Worm (Caenorhabditis elegans): Measurements from ENCODE around the gene spp-29.

spp-29 gene

DNA sequence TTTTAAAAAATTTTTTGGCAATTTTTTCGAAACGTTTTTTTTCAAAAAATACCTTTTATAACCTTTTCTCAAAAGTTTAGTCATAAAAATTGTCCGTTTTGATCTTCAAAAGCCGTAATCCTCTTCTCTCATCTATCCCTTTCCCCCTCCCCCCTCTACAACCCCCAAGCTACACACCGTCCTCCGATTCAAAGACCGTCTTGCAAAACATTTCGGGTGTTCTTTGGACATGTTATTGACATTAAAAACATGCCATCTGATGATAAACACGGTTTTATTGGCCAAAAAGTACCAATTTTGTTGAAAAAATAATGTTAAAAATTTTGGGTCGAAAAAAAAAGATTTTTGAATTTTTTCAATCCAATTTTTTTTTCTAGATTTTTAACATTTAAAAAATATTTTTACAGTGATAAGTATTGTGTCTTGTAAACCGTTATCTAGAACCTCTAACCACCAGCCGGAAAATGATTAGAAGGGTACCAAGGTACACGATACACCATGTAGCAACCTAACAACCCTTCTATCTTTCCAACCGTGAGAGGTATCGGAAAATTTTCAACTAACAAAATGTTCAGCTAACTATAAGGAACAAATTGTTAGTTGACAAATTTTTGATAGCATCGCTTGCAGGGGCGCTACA, 26.6 kb upstream of the spp-29 start:
- no peak for TF ChIP-seq unc-39 (tag; optimal IDR thresholded peaks at IDR 0.05)
- no peak for TF ChIP-seq tbx-8 (GFP tag; optimal IDR thresholded peaks at IDR 0.05)
- TF ChIP-seq mab-5 (tag; optimal IDR thresholded peaks at IDR 0.05): no peak

DNA sequence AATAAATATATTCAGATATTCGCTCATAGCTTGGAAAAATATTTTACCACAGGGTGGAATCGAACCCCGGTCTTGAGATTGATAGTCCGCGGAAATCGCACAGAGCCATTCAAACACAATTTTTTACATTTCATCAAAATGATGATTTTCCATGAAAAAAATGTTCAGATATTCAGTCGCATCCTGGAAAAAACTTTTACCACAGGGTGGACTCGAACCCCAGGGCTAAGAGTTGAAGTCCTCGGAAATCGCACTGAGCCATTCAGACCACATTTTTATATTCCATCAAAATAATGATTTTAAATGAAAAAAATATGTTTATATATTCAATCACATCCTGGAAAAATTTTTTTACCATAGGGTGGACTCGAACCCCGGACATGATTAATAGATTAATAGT, 25.9 kb upstream of the spp-29 start:
- TF ChIP-seq zip-8 (tag; optimal IDR thresholded peaks at IDR 0.05) (no peak), unc-120 (tag; optimal IDR thresholded peaks at IDR 0.05; ENCODE audit: poor library complexity, severe bottlenecking) (no peak), ceh-83 (GFP tag; optimal IDR thresholded peaks at IDR 0.05) (no peak), mls-2 (tag; optimal IDR thresholded peaks at IDR 0.05) (no peak), hlh-1 (tag; optimal IDR thresholded peaks at IDR 0.05) (no peak), sptf-1 (tag; optimal IDR thresholded peaks at IDR 0.05) (no peak), lsy-2 (tag; optimal IDR thresholded peaks at IDR 0.05) (no peak), mab-5 (tag; optimal IDR thresholded peaks at IDR 0.05) (no peak), lin-13 (tag; optimal IDR thresholded peaks at IDR 0.05) (no peak), bed-3 (GFP tag; optimal IDR thresholded peaks at IDR 0.05) (no peak), ceh-43 (GFP tag; optimal IDR thresholded peaks at IDR 0.05) (no peak), elt-1 (tag; optimal IDR thresholded peaks at IDR 0.05; ENCODE audit: borderline replicate concordance, insufficient read depth) (no peak), ces-1 (GFP tag; optimal IDR thresholded peaks at IDR 0.05) (no peak), M03D4.4 (tag; optimal IDR thresholded peaks at IDR 0.05) (no peak), pha-4 (tag; optimal IDR thresholded peaks at IDR 0.05) (no peak)

DNA sequence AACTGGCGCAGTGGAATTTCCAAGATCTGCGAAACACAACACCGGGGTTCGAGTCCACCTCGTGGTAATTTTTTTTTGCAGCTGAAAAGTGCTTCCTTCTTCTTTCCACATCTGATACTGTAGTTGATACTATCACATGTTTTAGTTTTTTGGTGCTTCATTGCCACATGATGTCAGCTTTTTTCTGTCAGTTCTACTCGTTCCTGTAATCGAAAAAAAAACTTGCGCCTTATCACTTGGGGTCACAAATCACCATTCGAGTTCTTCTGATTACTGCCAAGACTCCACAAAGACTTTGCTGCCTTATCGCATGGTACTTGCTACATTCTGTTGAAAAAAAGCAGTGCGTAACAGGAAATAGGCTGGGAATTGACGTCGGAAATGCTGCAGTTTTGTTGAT, 25.1 kb upstream of the spp-29 start:
- TF ChIP-seq ceh-43 (GFP tag; optimal IDR thresholded peaks at IDR 0.05): no peak
- no peak for TF ChIP-seq unc-62 (GFP tag; optimal IDR thresholded peaks at IDR 0.05)
- TF ChIP-seq nhr-76 (tag; optimal IDR thresholded peaks at IDR 0.05): no peak
- TF ChIP-seq unc-120 (tag; optimal IDR thresholded peaks at IDR 0.05; ENCODE audit: poor library complexity, severe bottlenecking): no peak
- no peak for TF ChIP-seq hlh-1 (tag; optimal IDR thresholded peaks at IDR 0.05)
- no peak for TF ChIP-seq flh-1 (GFP tag; optimal IDR thresholded peaks at IDR 0.05)
- no peak for TF ChIP-seq sptf-1 (tag; optimal IDR thresholded peaks at IDR 0.05)
- no peak for TF ChIP-seq lsy-2 (tag; optimal IDR thresholded peaks at IDR 0.05)
- TF ChIP-seq unc-39 (tag; optimal IDR thresholded peaks at IDR 0.05): no peak
- no peak for TF ChIP-seq zip-8 (tag; optimal IDR thresholded peaks at IDR 0.05)
- no peak for TF ChIP-seq mab-5 (tag; optimal IDR thresholded peaks at IDR 0.05)

DNA sequence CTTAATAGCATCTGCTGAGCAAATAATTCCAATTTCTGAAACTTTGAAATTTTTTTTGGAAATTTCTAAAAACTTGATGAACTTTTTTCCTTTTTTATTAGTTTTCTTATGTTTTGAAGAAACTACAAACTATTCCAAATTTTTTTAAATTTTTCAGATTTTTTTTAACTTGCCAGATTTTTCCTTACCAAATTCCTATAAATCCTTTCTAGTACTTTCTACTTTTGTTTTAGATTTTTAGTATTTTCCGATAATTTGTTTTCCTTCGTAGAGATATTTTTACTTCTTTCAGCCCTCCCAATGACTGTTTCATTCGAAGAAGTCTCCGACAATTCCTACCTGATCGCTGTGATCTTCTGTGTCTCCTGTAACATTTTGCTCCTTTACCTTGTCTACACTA, 22.0 kb upstream of the spp-29 start, which contains the start of gene str-77:
TSS of gene str-77 (plus strand) at position 301 of the 400 bp plus-strand sequence.
- no peak for TF ChIP-seq mab-5 (tag; optimal IDR thresholded peaks at IDR 0.05)
- no peak for TF ChIP-seq snpc-4 (tag; optimal IDR thresholded peaks at IDR 0.05)
- no peak for TF ChIP-seq drap-1 (GFP tag; optimal IDR thresholded peaks at IDR 0.05)
- TF ChIP-seq nhr-237 (tag; optimal IDR thresholded peaks at IDR 0.05): no peak
- no peak for TF ChIP-seq nhr-2 (tag; optimal IDR thresholded peaks at IDR 0.05)
- TF ChIP-seq lsy-2 (tag; optimal IDR thresholded peaks at IDR 0.05): no peak
- TF ChIP-seq pha-4 (tag; optimal IDR thresholded peaks at IDR 0.05): no peak
- TF ChIP-seq flh-1 (GFP tag; optimal IDR thresholded peaks at IDR 0.05): no peak
- no peak for TF ChIP-seq mep-1 (tag; optimal IDR thresholded peaks at IDR 0.05)

DNA sequence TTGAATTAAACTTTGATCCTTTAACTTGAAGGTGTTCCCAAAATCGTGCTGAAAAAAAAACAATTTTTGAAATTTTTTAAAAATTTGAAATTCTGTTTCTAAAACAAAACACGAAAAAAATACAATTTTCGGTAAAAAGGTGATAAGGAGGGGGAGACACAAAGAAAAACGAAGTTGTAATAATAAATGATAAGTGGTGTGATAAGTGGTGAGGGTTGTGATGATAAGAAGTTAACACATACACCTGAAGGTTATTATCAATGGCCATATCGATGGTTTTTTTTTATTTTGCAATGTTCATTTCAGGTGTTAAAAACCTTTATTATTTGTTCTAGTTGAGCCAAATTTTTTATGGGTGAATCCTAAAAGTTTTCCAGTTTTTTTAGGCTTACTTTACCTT, 17.7 kb upstream of the spp-29 start, which contains the start of gene twk-33:
TSS of gene twk-33 (minus strand) at position 48 of the 400 bp plus-strand sequence.
- TF ChIP-seq mep-1 (tag; optimal IDR thresholded peaks at IDR 0.05): no peak
- TF ChIP-seq lin-32 (GFP tag; optimal IDR thresholded peaks at IDR 0.05): no peak
- TF ChIP-seq ham-2 (GFP tag; optimal IDR thresholded peaks at IDR 0.05): no peak
- TF ChIP-seq drap-1 (GFP tag; optimal IDR thresholded peaks at IDR 0.05): no peak
- no peak for TF ChIP-seq ceh-43 (GFP tag; optimal IDR thresholded peaks at IDR 0.05)
- no peak for TF ChIP-seq elt-1 (tag; optimal IDR thresholded peaks at IDR 0.05; ENCODE audit: borderline replicate concordance, insufficient read depth)
- no peak for TF ChIP-seq M03D4.4 (tag; optimal IDR thresholded peaks at IDR 0.05)
- TF ChIP-seq nhr-2 (tag; optimal IDR thresholded peaks at IDR 0.05): no peak
- TF ChIP-seq zip-8 (tag; optimal IDR thresholded peaks at IDR 0.05): no peak
- no peak for TF ChIP-seq unc-62 (GFP tag; optimal IDR thresholded peaks at IDR 0.05)
- no peak for TF ChIP-seq ceh-83 (GFP tag; optimal IDR thresholded peaks at IDR 0.05)
- no peak for TF ChIP-seq ces-1 (GFP tag; optimal IDR thresholded peaks at IDR 0.05)
- TF ChIP-seq sptf-1 (tag; optimal IDR thresholded peaks at IDR 0.05): no peak
- TF ChIP-seq flh-1 (GFP tag; optimal IDR thresholded peaks at IDR 0.05): no peak
- no peak for TF ChIP-seq mls-2 (tag; optimal IDR thresholded peaks at IDR 0.05)
- no peak for TF ChIP-seq sem-2 (GFP tag; optimal IDR thresholded peaks at IDR 0.05)
- no peak for TF ChIP-seq nhr-237 (tag; optimal IDR thresholded peaks at IDR 0.05)
- no peak for TF ChIP-seq ceh-39 (tag; optimal IDR thresholded peaks at IDR 0.05)
- TF ChIP-seq lin-13 (tag; optimal IDR thresholded peaks at IDR 0.05): no peak
